Fruit fly (Drosophila melanogaster): ENCODE results near the gene CG7634.

- TF ChIP-seq fd59A (GFP tag; optimal IDR thresholded peaks at IDR 0.05) (no peak), CG34406 (GFP tag; optimal IDR thresholded peaks at IDR 0.05) (no peak), CG8119 (GFP tag; IDR thresholded peaks at IDR 0.05) (no peak), CG6163 (GFP tag; IDR thresholded peaks at IDR 0.05) (no peak), Sox102F (GFP tag; optimal IDR thresholded peaks at IDR 0.05) (no peak), dsx (GFP tag; optimal IDR thresholded peaks at IDR 0.05; ENCODE audit: poor library complexity, severe bottlenecking) (no peak), CG10631 (GFP tag; optimal IDR thresholded peaks at IDR 0.05) (no peak), vri (GFP tag; optimal IDR thresholded peaks at IDR 0.05) (no peak), Sox15 (GFP tag; optimal IDR thresholded peaks at IDR 0.05) (no peak), CG8319 (GFP tag; optimal IDR thresholded peaks at IDR 0.05) (no peak), CG3919 (GFP tag; optimal IDR thresholded peaks at IDR 0.05) (no peak), CG4318 (GFP tag; optimal IDR thresholded peaks at IDR 0.05) (no peak), Blimp-1 (GFP tag; optimal IDR thresholded peaks at IDR 0.05) (no peak), CG16779 (tag; optimal IDR thresholded peaks at IDR 0.05) (no peak)
Observed at dm6 chr3L:21529108-21529507, 36.1 kb upstream of the CG7634 start, which contains the start of gene Arv1.

Measured in whole organism, prepupa.